Fruit fly (Drosophila melanogaster) whole organism, pupa: Measurements from ENCODE around the gene CG33791.

ENCODE experiments used
- CG4496 ChIP-seq: fragments of 200-800 bp; sonication (Bioruptor generic); IDR thresholded peaks from 3 replicates; pipeline ENCODE4 v1.3.6; 2022; ENCODE audit warnings: missing biosample characterization, missing genetic modification characterization
- Ets98B ChIP-seq: fragments of 200-800 bp; sonication (Bioruptor generic); IDR thresholded peaks from 2 replicates; pipeline ENCODE4 v1.3.6; 2022; ENCODE audit warnings: missing biosample characterization, missing genetic modification characterization

DNA sequence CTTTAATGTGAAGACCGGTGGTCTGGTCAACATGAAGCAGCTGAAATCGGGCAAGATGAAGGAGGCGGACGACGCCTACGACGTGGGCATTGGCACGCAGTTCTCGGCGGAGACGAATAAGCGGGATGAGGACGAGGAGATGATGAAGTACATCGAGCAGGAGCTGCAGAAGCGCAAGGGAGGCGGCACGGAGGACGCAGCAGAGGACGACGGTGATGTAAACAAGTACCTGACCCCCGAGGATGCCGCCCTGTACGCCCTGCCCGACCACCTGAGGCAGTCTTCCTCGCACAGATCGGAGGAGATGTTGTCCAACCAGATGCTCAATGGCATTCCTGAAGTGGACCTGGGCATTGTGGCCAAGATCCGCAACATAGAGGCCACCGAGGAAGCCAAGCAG lies 62.8 kb downstream of the CG33791 start:
- TF ChIP-seq Ets98B (GFP tag; lab: Robert Waterston, UW) (no peak), CG4496 (no peak)
